Worm (Caenorhabditis elegans) whole organism, L4/young adult: Measurements from ENCODE around the gene gfi-3.
"Not testable (repeated sequence)": the region's sequence is repeated elsewhere in the genome, so short reads cannot be mapped to it uniquely, and the experiment has no call there.

Source experiments
- W03F9.2 ChIP-seq: fragments of 150-350 bp; optimal IDR thresholded peaks from 2 replicates; lab custom pipeline; 2014; ENCODE audit warnings: missing biosample characterization, missing genetic modification characterization
- dao-5 ChIP-seq: sonication (generic microtip); optimal IDR thresholded peaks from 2 replicates; lab custom pipeline; 2016; ENCODE audit warnings: missing genotype, missing genetic modification characterization, moderate library complexity, missing compliant biosample characterization
- him-1 ChIP-seq: sonication (generic microtip); optimal IDR thresholded peaks from 2 replicates; lab custom pipeline; 2016; ENCODE audit warnings: missing genotype, missing genetic modification reagents, missing genetic modification characterization, missing compliant biosample characterization

gfi-3 gene

DNA sequence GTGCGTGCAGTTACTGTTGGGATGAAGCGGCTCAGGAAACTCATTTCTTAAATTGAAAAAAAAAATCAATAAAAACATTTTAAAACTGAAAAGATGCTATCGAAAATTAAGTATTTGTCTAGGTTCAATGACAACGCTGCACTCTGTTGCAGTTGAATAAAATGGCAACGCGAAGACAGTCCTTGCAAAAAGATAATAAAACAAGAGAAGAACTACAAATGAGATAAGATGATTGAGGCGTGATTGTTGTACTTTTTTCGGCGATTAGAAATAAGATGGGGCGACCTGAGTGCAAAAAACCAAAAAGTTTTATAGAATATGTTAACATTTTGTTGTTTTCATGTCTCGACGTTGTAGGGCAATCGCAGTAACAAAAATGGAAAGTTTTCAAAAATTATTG is 34.7 kb downstream of the gfi-3 start, which contains the start of gene gcsh-1:
Gene gcsh-1 (minus strand): TSS at position 46 of the 400 bp plus-strand sequence.
- TF ChIP-seq him-1 (tag; lab: Kevin White, UChicago) = no peak
- TF ChIP-seq dao-5 (tag; lab: Kevin White, UChicago) = no peak

DNA sequence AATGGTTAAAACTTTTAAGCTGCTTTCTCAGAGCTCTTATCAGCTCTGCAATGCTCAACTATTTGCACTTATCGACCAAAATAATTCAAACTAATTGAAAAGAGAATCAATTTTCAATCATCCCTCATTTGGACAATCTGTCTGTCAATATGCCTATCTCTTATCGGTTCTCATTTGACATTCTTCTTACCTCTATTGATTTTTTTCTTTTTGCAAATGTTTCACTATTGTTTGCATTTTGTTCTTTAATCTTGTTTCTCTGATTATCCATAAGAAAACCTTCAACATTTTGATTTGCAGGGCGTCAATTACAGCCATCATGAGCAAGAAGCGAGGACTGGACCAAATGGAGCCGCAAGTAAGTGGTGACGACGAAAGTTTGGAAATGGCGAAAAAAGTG is 36.2 kb downstream of the gfi-3 start, which contains the start of gene D1025.10:
Gene D1025.10 (plus strand): TSS at position 301 of the 400 bp plus-strand sequence.
- TF ChIP-seq W03F9.2 = no peak

DNA sequence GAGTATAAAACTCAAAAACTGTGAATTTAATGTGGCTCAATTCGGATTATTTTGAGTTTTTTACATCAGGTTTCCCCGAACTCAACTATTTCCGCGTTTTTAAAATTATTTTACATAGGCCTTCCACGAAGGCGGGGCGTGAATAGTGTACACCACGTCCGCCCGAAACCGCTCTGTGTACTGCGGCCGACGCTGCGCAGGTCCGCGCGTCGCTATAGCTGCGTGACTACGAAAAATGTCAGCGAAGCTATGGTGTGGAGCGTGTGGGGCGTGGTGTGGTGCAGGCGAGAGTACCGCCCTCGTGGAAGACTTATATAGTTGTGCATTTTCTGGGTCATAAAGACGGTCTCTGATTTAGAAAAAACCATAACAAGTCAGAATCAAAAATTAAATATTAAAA is 37.5 kb downstream of the gfi-3 start:
- TF ChIP-seq him-1 (tag; lab: Kevin White, UChicago) = no peak
- no peak for TF ChIP-seq dao-5 (tag; lab: Kevin White, UChicago)
- no peak for TF ChIP-seq W03F9.2

ce11 chrX:14520463-14520862 is 40.1 kb downstream of the gfi-3 start, which contains the start of gene D1025.1:
Gene D1025.1 (plus strand): TSS chrX:14520763.
- TF ChIP-seq W03F9.2 (no peak), dao-5 (tag; lab: Kevin White, UChicago) (no peak), him-1 (tag; lab: Kevin White, UChicago) (no peak)

DNA sequence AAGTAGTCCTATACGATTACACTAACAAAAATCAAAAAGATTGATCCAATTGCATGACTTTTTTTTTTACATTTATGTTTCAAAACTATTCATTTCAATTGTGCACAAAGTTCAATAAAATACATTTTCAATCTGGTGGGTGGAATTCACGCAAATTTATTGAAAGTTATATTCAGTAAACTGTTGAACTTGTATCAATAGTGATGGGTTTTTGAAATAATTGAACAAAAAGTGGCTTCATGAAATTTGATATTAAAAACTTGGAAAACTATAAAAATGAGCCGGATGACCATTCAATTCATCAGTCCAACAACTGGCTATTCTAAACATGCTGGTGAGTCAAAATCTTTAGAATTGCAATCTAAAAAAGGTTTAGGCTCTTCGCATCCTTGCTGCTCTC is 42.9 kb downstream of the gfi-3 start, which contains the start of gene nspc-16:
Gene nspc-16 (plus strand): TSS at position 301 of the 400 bp plus-strand sequence.
- TF ChIP-seq W03F9.2 (no peak), dao-5 (tag; lab: Kevin White, UChicago) (no peak), him-1 (tag; lab: Kevin White, UChicago) (no peak)

DNA sequence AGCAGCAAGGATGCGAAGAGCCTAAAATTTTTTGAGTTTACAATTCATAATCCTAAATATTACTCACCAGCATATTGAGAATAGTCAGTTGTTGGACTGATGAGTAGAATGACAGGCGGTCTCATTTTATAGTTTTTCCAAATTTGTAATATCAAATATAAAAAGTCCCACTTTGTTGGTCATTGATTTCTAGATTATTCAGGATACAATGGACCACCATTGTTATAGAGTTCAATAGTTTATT is 44.6 kb downstream of the gfi-3 start, which contains the start of gene nspc-17:
Gene nspc-17 (minus strand): TSS at position 101 of the 244 bp plus-strand sequence.
- not testable (repeated sequence) for TF ChIP-seq W03F9.2; dao-5 (tag; lab: Kevin White, UChicago); him-1 (tag; lab: Kevin White, UChicago)

- peak; percentile 87 for TF ChIP-seq dao-5 (tag; lab: Kevin White, UChicago)
- peak; percentile 99 for TF ChIP-seq him-1 (tag; lab: Kevin White, UChicago)
- TF ChIP-seq W03F9.2 = peak; percentile 98
These were observed 45.2 kb downstream of the gfi-3 start for ce11 chrX:14525325-14526305.

- TF ChIP-seq W03F9.2 = no peak
- TF ChIP-seq dao-5 (tag; lab: Kevin White, UChicago) = no peak
- no peak for TF ChIP-seq him-1 (tag; lab: Kevin White, UChicago)
These were observed 47.2 kb downstream of the gfi-3 start, which contains the start of gene nspc-18 for ce11 chrX:14527559-14527958. Gene nspc-18 (minus strand): TSS chrX:14527659.

DNA sequence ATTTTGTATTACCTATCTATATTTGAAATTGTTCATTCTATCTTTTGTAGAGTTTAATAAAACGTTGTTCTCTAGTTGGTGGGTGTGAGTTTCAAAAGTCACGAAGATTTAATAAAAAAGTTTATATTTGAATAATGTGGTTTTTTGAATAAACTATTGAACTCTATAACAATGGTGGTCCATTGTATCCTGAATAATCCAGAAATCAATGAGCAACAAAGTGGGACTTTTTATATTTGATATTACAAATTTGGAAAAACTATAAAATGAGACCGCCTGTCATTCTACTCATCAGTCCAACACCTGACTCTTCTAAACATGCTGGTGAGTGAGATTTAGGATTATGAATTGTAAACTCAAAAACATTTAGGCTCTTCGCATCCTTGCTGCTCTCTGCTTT is 48.0 kb downstream of the gfi-3 start, which contains the start of gene nspc-19:
Gene nspc-19 (plus strand): TSS at position 301 of the 400 bp plus-strand sequence.
- not testable (repeated sequence) for TF ChIP-seq W03F9.2; him-1 (tag; lab: Kevin White, UChicago); dao-5 (tag; lab: Kevin White, UChicago)

ce11 chrX:14530107-14530506 is 49.7 kb downstream of the gfi-3 start, which contains the start of gene nspc-20:
Gene nspc-20 (minus strand): TSS chrX:14530207.
- TF ChIP-seq W03F9.2 = no peak

DNA sequence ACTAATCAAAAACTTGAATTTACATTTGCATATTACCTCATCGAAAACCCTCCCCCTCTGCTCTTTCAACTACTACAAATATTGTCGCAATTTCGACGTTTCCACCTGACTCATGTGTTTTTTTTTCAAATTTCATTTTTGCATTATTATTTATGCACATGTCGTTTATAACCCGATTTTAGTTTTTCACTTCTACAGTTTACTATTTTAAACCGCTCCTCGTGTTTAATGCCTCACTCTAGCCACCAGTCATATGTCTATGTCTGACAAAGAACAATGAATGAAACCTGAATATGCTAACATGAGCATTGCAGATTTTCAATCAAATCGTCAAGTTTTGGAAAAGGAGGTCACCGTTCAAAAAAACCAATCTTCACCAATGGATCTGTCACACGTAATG is 53.7 kb downstream of the gfi-3 start, which contains the start of gene T24C2.5:
Gene T24C2.5 (plus strand): TSS at position 301 of the 400 bp plus-strand sequence.
- no peak for TF ChIP-seq W03F9.2
- TF ChIP-seq dao-5 (tag; lab: Kevin White, UChicago) = no peak
- TF ChIP-seq him-1 (tag; lab: Kevin White, UChicago) = no peak
